Fruit fly (Drosophila melanogaster): ENCODE measurements around the gene CG9391.

dm6 chr3L:21273504-21273903 is 5.4 kb upstream of the CG9391 start:
- no peak for TF ChIP-seq psq (optimal IDR thresholded peaks at IDR 0.05)
- no peak for TF ChIP-seq CG8478 (optimal IDR thresholded peaks at IDR 0.05)
